Worm (Caenorhabditis elegans): ENCODE results near the gene F46F5.13.

Gene F46F5.13

ce11 chrII:760276-760675, 42.8 kb upstream of the F46F5.13 start:
- TF ChIP-seq nhr-76 (tag; optimal IDR thresholded peaks at IDR 0.05) = no peak
- peak; percentile 49 for TF ChIP-seq elt-2 (tag; optimal IDR thresholded peaks at IDR 0.05)
- TF ChIP-seq ztf-4 (tag; optimal IDR thresholded peaks at IDR 0.05) = no peak
- TF ChIP-seq tbx-2 (tag; optimal IDR thresholded peaks at IDR 0.05) = no peak

- no peak for TF ChIP-seq ztf-11 (tag; optimal IDR thresholded peaks at IDR 0.05)
- TF ChIP-seq elt-2 (tag; optimal IDR thresholded peaks at IDR 0.05) = peak; percentile 61
- peak; percentile 42 for TF ChIP-seq pha-4 (tag; optimal IDR thresholded peaks at IDR 0.05)
Observed at ce11 chrII:762942-763341, 40.2 kb upstream of the F46F5.13 start.

DNA sequence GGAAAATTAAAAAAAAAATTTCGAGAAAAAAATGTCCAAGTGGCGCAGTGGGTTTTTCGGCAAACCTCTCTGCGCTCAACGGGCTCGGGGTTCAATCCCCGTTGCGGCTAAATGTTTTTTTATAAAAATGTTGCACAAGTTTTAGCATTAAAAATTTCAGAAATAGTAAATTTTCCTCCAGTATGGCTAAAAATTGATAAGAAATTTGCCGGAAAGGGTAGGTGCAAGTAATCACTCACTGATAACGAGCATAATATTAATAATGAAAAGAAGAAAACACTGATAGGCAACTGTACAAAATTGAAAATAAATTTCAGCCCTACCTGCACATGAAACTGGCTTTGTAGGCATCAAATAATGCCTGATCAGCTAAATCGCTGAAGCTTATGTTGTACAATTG, 38.7 kb upstream of the F46F5.13 start:
- TF ChIP-seq unc-39 (tag; optimal IDR thresholded peaks at IDR 0.05) (no peak), ceh-82 (tag; optimal IDR thresholded peaks at IDR 0.05) (no peak), elt-2 (tag; optimal IDR thresholded peaks at IDR 0.05) (peak; percentile 62), ceh-28 (tag; optimal IDR thresholded peaks at IDR 0.05) (no peak)

DNA sequence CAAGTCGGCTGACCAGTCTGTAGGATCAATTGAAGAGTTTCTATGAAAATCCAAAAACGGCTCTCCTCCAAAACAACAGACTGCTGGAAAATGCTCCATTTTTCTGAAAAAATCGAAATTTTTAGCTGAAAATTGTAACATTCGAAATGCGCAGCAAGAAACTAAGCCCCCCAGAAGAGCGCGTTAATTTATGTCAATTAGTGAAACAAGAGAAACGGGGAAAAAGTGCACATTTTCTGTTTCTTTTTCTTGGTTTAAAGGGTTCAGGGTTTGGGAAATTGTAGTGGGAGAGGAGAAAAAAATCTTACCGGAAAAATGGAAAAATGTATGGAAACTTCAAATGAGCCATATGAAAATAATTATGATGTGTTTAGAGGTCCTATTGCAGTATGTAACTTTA, 37.9 kb upstream of the F46F5.13 start, which contains the start of gene C08G5.7:
Gene C08G5.7 (minus strand): TSS at position 101 of the 400 bp plus-strand sequence.
- no peak for TF ChIP-seq ceh-9 (tag; optimal IDR thresholded peaks at IDR 0.05)
- TF ChIP-seq elt-2 (tag; optimal IDR thresholded peaks at IDR 0.05) = no peak
- TF ChIP-seq lin-39 (tag; optimal IDR thresholded peaks at IDR 0.05) = no peak
- TF ChIP-seq nfya-1 (tag; optimal IDR thresholded peaks at IDR 0.05; ENCODE audit: insufficient read depth) = no peak
- no peak for TF ChIP-seq tbx-2 (tag; optimal IDR thresholded peaks at IDR 0.05)
- no peak for TF ChIP-seq fkh-10 (GFP tag; optimal IDR thresholded peaks at IDR 0.05)
- TF ChIP-seq nhr-12 (tag; optimal IDR thresholded peaks at IDR 0.05) = no peak
- TF ChIP-seq mml-1 (tag; optimal IDR thresholded peaks at IDR 0.05) = no peak
- no peak for TF ChIP-seq nhr-237 (tag; optimal IDR thresholded peaks at IDR 0.05)

DNA sequence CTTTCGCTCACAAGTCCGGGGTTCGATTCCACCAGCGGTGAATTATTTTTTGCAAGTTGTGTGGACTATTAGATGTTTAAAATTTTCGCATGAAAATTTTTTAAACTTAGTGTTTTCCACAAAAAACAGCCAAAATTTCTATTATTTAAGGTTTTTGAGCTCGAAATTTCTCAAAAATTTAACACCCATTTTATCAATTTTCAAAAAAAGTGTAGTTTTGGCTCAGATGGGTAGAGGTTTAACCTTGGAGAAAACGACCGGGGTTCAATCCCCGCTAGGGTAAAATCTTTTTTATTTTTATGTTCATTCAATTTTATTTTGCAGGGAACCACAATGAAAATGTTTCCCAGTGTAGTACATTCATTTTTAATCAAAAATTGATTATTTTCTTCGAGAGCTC, 33.9 kb upstream of the F46F5.13 start:
- no peak for TF ChIP-seq ceh-82 (tag; optimal IDR thresholded peaks at IDR 0.05)
- TF ChIP-seq ztf-4 (tag; optimal IDR thresholded peaks at IDR 0.05) = no peak
- TF ChIP-seq fos-1 (tag; optimal IDR thresholded peaks at IDR 0.05) = no peak
- no peak for TF ChIP-seq ztf-11 (tag; optimal IDR thresholded peaks at IDR 0.05)
- TF ChIP-seq ZK546.5 (tag; optimal IDR thresholded peaks at IDR 0.05) = no peak
- no peak for TF ChIP-seq nhr-77 (tag; optimal IDR thresholded peaks at IDR 0.05)

- TF ChIP-seq elt-3 (tag; optimal IDR thresholded peaks at IDR 0.05) = no peak
- TF ChIP-seq fos-1 (tag; optimal IDR thresholded peaks at IDR 0.05) = no peak
- no peak for TF ChIP-seq lin-39 (tag; optimal IDR thresholded peaks at IDR 0.05)
- no peak for TF ChIP-seq nhr-67 (tag; optimal IDR thresholded peaks at IDR 0.05)
Observed at ce11 chrII:770253-770652, 32.9 kb upstream of the F46F5.13 start, which contains the start of gene C08G5.6. C08G5.6 (plus strand) TSS chrII:770553.

- no peak for TF ChIP-seq ama-1 (optimal IDR thresholded peaks at IDR 0.05)
- peak; percentile 61 for TF ChIP-seq fkh-10 (GFP tag; optimal IDR thresholded peaks at IDR 0.05)
- no peak for TF ChIP-seq mdl-1 (tag; optimal IDR thresholded peaks at IDR 0.05)
- TF ChIP-seq unc-39 (tag; optimal IDR thresholded peaks at IDR 0.05) = no peak
Observed at ce11 chrII:773830-774229, 29.3 kb upstream of the F46F5.13 start.

ce11 chrII:775033-775432, 28.1 kb upstream of the F46F5.13 start, which contains the start of gene Y39F10A.1:
Y39F10A.1 (plus strand) TSS chrII:775333.
- TF ChIP-seq egl-5 (tag; optimal IDR thresholded peaks at IDR 0.05) (no peak), mml-1 (tag; optimal IDR thresholded peaks at IDR 0.05) (no peak), lin-39 (tag; optimal IDR thresholded peaks at IDR 0.05) (no peak), lsy-12 (tag; optimal IDR thresholded peaks at IDR 0.05) (no peak), nhr-11 (tag; optimal IDR thresholded peaks at IDR 0.05) (no peak), nhr-12 (tag; optimal IDR thresholded peaks at IDR 0.05) (no peak), nhr-67 (tag; optimal IDR thresholded peaks at IDR 0.05) (no peak), nhr-43 (tag; optimal IDR thresholded peaks at IDR 0.05; ENCODE audit: poor library complexity, severe bottlenecking) (no peak), mdl-1 (tag; optimal IDR thresholded peaks at IDR 0.05) (no peak), pqm-1 (tag; optimal IDR thresholded peaks at IDR 0.05) (no peak)

Measured in whole organism, L3 larva.